Worm (Caenorhabditis elegans) whole organism, young adult: ENCODE measurements around the gene srz-48.

Experiments
- F49E8.2 ChIP-seq: sonication (generic microtip); optimal IDR thresholded peaks from 3 replicates; lab custom pipeline; 2017; ENCODE audit warnings: missing genetic modification characterization, mild to moderate bottlenecking, missing compliant biosample characterization, antibody characterized with exemption, moderate library complexity; ENCODE audit not compliant: insufficient read depth
- F57C9.4 ChIP-seq: sonication (generic microtip); optimal IDR thresholded peaks from 2 replicates; lab custom pipeline; 2017; ENCODE audit warnings: mild to moderate bottlenecking, missing genetic modification characterization, missing compliant biosample characterization
- T26A5.8 ChIP-seq: sonication (generic microtip); optimal IDR thresholded peaks from 2 replicates; lab custom pipeline; 2016; ENCODE audit warnings: missing genetic modification characterization, missing compliant biosample characterization
- ama-1 ChIP-seq, 3 experiments: fragments of 150-350 bp in 1 of 3; sonication (generic microtip) in 2 of 3; optimal IDR thresholded peaks; 2 replicates each; lab custom pipeline; 2014 to 2018; ENCODE audit warnings: missing biosample characterization in 2 of 3, missing genetic modification characterization in 2 of 3, missing genetic modification reagents in 2 of 3
- pha-4 ChIP-seq: fragments of 150-350 bp; sonication (generic microtip); optimal IDR thresholded peaks from 2 replicates; lab custom pipeline; 2014; ENCODE audit warnings: missing biosample characterization, missing genetic modification reagents, missing genetic modification characterization
- unc-130 ChIP-seq: sonication (generic microtip); optimal IDR thresholded peaks from 2 replicates; lab custom pipeline; 2016; ENCODE audit warnings: missing genetic modification reagents, missing genetic modification characterization, missing compliant biosample characterization

DNA sequence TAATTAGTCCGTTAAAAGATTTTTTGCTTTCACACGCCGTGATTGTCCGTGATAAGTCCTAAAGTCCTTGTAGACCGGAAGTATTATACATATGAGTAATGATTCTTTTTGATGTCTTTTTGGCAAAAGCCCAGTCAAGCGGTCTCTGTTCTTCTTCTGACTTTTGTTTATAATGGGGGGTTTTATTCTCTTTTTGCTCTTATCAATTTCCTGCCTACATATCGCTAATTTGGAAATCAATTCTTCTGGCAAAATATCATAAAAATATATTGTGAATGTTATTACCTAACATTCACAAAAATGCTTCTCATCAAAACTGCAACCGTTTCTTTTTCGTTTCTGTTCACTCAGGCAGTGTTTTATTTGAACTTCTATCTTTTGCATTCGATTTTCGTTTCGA lies 16.5 kb upstream of the srz-48 start, which contains the start of gene srbc-61:
- TF ChIP-seq unc-130: no peak
- TF ChIP-seq F57C9.4: no peak
- TF ChIP-seq T26A5.8 (tag; lab: Kevin White, UChicago): no peak
- no peak for TF ChIP-seq ama-1 (optimal IDR thresholded peaks at IDR 0.05; lab: Kevin White, UChicago)
- no peak for TF ChIP-seq ama-1 (GFP tag; optimal IDR thresholded peaks at IDR 0.05; lab: Kevin White, UChicago)
- no peak for TF ChIP-seq pha-4
- no peak for TF ChIP-seq F49E8.2 (tag; lab: Kevin White, UChicago)
